Fruit fly (Drosophila melanogaster): Measurements from ENCODE around the gene Keap1.

The Keap1 gene

DNA sequence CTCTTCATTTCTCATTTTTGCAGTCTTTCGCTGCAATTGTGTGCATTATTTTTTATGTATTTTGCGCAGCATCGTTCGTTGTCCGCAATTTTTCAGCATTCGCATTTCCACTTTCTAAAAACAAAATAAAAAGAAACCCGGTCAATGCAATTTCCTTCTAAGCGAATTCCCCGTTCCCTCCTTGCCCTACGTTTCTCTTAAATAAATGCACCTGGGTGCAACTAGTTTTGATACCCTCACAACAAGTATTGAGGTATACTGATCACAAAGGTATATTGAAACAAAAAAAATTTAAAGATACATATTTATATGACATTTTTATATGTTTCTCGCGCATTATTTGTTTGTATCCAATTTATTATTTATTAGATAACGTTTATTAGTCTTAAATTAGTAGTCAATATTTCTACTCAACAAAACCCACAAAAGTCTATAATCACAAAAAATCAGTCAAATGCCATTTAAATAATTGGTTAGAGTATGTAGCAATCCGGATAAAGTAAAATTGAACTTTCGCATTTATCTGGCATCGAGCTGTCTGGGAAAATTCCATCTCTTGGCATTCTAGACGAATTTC is 1.7 kb upstream of the Keap1 start (continued):
- TF ChIP-seq dati (GFP tag; IDR thresholded peaks at IDR 0.05) (no peak), pzg (GFP tag; optimal IDR thresholded peaks at IDR 0.05) (no peak), ind (GFP tag; optimal IDR thresholded peaks at IDR 0.05) (no peak), dpn (GFP tag; optimal IDR thresholded peaks at IDR 0.05) (no peak), Blimp-1 (GFP tag; optimal IDR thresholded peaks at IDR 0.05) (peak; percentile 61), nmo (GFP tag; optimal IDR thresholded peaks at IDR 0.05) (peak; percentile 53), Ptx1 (GFP tag; IDR thresholded peaks at IDR 0.05) (no peak; the same call in 1 of the 2 replicates), CG8281 (tag; optimal IDR thresholded peaks at IDR 0.05) (no peak), btn (GFP tag; optimal IDR thresholded peaks at IDR 0.05) (no peak), CG12391 (tag; optimal IDR thresholded peaks at IDR 0.05) (peak; percentile 27), dmrt11E (tag; optimal IDR thresholded peaks at IDR 0.05) (peak; percentile 32), CrebB (tag; optimal IDR thresholded peaks at IDR 0.05) (no peak), nerfin-1 (tag; optimal IDR thresholded peaks at IDR 0.05) (peak; percentile 4), Taf1 (GFP tag; IDR thresholded peaks at IDR 0.05) (no peak), E2f1 (GFP tag; IDR thresholded peaks at IDR 0.05) (no peak), CG6683 (GFP tag; optimal IDR thresholded peaks at IDR 0.05) (no peak), Xrp1 (GFP tag; IDR thresholded peaks at IDR 0.05) (peak; percentile 28; the same call in 1 of the 2 replicates), slou (GFP tag; optimal IDR thresholded peaks at IDR 0.05) (no peak), CG31365 (tag; optimal IDR thresholded peaks at IDR 0.05) (no peak), sc (optimal IDR thresholded peaks at IDR 0.05) (no peak), sc (GFP tag; optimal IDR thresholded peaks at IDR 0.05) (peak; percentile 6), Atf6 (GFP tag; IDR thresholded peaks at IDR 0.05) (no peak), CG14710 (tag; optimal IDR thresholded peaks at IDR 0.05) (peak; percentile 14), Scr (GFP tag; IDR thresholded peaks at IDR 0.05; ENCODE audit: partially characterized antibody) (no peak), CG6813 (GFP tag; optimal IDR thresholded peaks at IDR 0.05) (no peak), tin (GFP tag; optimal IDR thresholded peaks at IDR 0.05) (no peak), Dip3 (GFP tag; optimal IDR thresholded peaks at IDR 0.05) (no peak), dysf (GFP tag; IDR thresholded peaks at IDR 0.05) (no peak), Max (GFP tag; optimal IDR thresholded peaks at IDR 0.05) (no peak), corto (GFP tag; optimal IDR thresholded peaks at IDR 0.05) (no peak), slbo (GFP tag; IDR thresholded peaks at IDR 0.05) (no peak), psq (GFP tag; optimal IDR thresholded peaks at IDR 0.05) (no peak), CG3407 (GFP tag; optimal IDR thresholded peaks at IDR 0.05) (no peak), bsh (GFP tag; optimal IDR thresholded peaks at IDR 0.05) (peak; percentile 51 to 60), CG7745 (tag; optimal IDR thresholded peaks at IDR 0.05) (no peak), CG11504 (tag; optimal IDR thresholded peaks at IDR 0.05) (peak; percentile 54), zen2 (GFP tag; IDR thresholded peaks at IDR 0.05; ENCODE audit: partially characterized antibody) (no peak), Spps (tag; optimal IDR thresholded peaks at IDR 0.05) (no peak), Dll (GFP tag; IDR thresholded peaks at IDR 0.05; ENCODE audit: partially characterized antibody) (no peak), CG6254 (GFP tag; optimal IDR thresholded peaks at IDR 0.05) (peak; percentile 9), Xbp1 (GFP tag; optimal IDR thresholded peaks at IDR 0.05) (no peak), CG6175 (GFP tag; IDR thresholded peaks at IDR 0.05) (no peak), CG8944 (GFP tag; optimal IDR thresholded peaks at IDR 0.05) (no peak), zen (tag; optimal IDR thresholded peaks at IDR 0.05) (no peak), CG2889 (GFP tag; IDR thresholded peaks at IDR 0.05) (no peak), CG10321 (GFP tag; IDR thresholded peaks at IDR 0.05) (no peak), sna (GFP tag; IDR thresholded peaks at IDR 0.05; ENCODE audit: partially characterized antibody) (no peak), sug (tag; optimal IDR thresholded peaks at IDR 0.05) (no peak), Ssrp (tag; optimal IDR thresholded peaks at IDR 0.05) (peak; percentile 42), Lpt (GFP tag; optimal IDR thresholded peaks at IDR 0.05) (no peak)

Measured in whole organism, embryonic.